Worm (Caenorhabditis elegans) whole organism, mixed stage, embryonic: ENCODE measurements around the gene nhr-210.

Source experiments
- ces-1 ChIP-seq: fragments of 150-350 bp; optimal IDR thresholded peaks from 2 replicates; lab custom pipeline; 2014; ENCODE audit warnings: missing biosample characterization, missing genetic modification reagents, missing genetic modification characterization
- lin-13 ChIP-seq: fragments of 150-350 bp; optimal IDR thresholded peaks from 2 replicates; lab custom pipeline; 2014; ENCODE audit warnings: missing biosample characterization, missing genetic modification characterization
- lsy-2 ChIP-seq: fragments of 150-350 bp; optimal IDR thresholded peaks from 2 replicates; lab custom pipeline; 2014; ENCODE audit warnings: missing biosample characterization, missing genetic modification characterization
- nhr-237 ChIP-seq: fragments of 150-350 bp; optimal IDR thresholded peaks from 2 replicates; lab custom pipeline; 2014; ENCODE audit warnings: missing biosample characterization, missing genetic modification characterization
- nhr-28 ChIP-seq: fragments of 150-350 bp; optimal IDR thresholded peaks from 2 replicates; lab custom pipeline; 2014; ENCODE audit warnings: missing biosample characterization, missing genetic modification characterization
- snpc-4 ChIP-seq: fragments of 150-350 bp; optimal IDR thresholded peaks from 2 replicates; lab custom pipeline; 2014; ENCODE audit warnings: missing biosample characterization, missing genetic modification characterization
- sptf-1 ChIP-seq: sonication (generic microtip); optimal IDR thresholded peaks from 2 replicates; lab custom pipeline; 2017; ENCODE audit warnings: mild to moderate bottlenecking, missing genetic modification characterization, moderate library complexity, missing compliant biosample characterization
- unc-39 ChIP-seq: fragments of 150-350 bp; optimal IDR thresholded peaks from 2 replicates; lab custom pipeline; 2014; ENCODE audit warnings: missing biosample characterization, missing genetic modification characterization
- unc-62 ChIP-seq: fragments of 150-350 bp; optimal IDR thresholded peaks from 2 replicates; lab custom pipeline; 2014; ENCODE audit warnings: missing biosample characterization, missing genetic modification reagents, missing genetic modification characterization

- TF ChIP-seq unc-62 (no peak), ces-1 (no peak), lsy-2 (tag; lab: Kevin White, UChicago) (no peak), unc-39 (tag; lab: Kevin White, UChicago) (no peak), sptf-1 (tag; lab: Kevin White, UChicago) (no peak), nhr-237 (tag; lab: Kevin White, UChicago) (no peak), snpc-4 (tag; lab: Kevin White, UChicago) (no peak), nhr-28 (tag; lab: Kevin White, UChicago) (no peak), lin-13 (tag; lab: Kevin White, UChicago) (no peak)
Observed at ce11 chrV:486684-487083, 32.7 kb downstream of the nhr-210 start, which contains the start of gene nhr-211.
